Worm (Caenorhabditis elegans) whole organism, L1 larva: ENCODE results near the gene R05D3.12.

Source experiments
- alr-1 ChIP-seq: fragments of 200-800 bp; sonication (Bioruptor generic); optimal IDR thresholded peaks from 2 replicates; lab custom pipeline; 2018; ENCODE audit warnings: borderline replicate concordance, mild to moderate bottlenecking, missing genetic modification characterization, missing compliant biosample characterization
- ceh-82 ChIP-seq, 3 experiments: fragments of 150-350 bp in 1 of 3; sonication (generic microtip) in 2 of 3; optimal IDR thresholded peaks; 2 replicates each; lab custom pipeline; 2014 to 2017; ENCODE audit warnings: missing biosample characterization in 3 of 3, missing genetic modification characterization in 3 of 3
- ceh-88 ChIP-seq: fragments of 200-800 bp; sonication (Bioruptor generic); IDR thresholded peaks from 2 replicates; pipeline ENCODE4 v1.3.6; 2022; ENCODE audit warnings: missing genetic modification characterization, missing compliant biosample characterization
- ces-1 ChIP-seq: fragments of 150-350 bp; optimal IDR thresholded peaks from 2 replicates; lab custom pipeline; 2014; ENCODE audit warnings: missing biosample characterization, missing genetic modification reagents, missing genetic modification characterization
- dpl-1 ChIP-seq, 3 experiments: fragments of 150-350 bp in 2 of 3; sonication (generic microtip) in 1 of 3; optimal IDR thresholded peaks; 2 replicates each; lab custom pipeline; 2014 to 2017; ENCODE audit warnings: missing biosample characterization in 3 of 3, missing genetic modification characterization in 3 of 3, missing genetic modification reagents in 3 of 3
- jun-1 ChIP-seq: fragments of 150-350 bp; optimal IDR thresholded peaks from 2 replicates; lab custom pipeline; 2014; ENCODE audit warnings: missing biosample characterization, missing genetic modification reagents, missing genetic modification characterization
- nhr-11 ChIP-seq: fragments of 150-350 bp; optimal IDR thresholded peaks from 2 replicates; lab custom pipeline; 2014; ENCODE audit warnings: missing biosample characterization, missing genetic modification characterization
- nhr-76 ChIP-seq: sonication (generic microtip); optimal IDR thresholded peaks from 2 replicates; lab custom pipeline; 2017; ENCODE audit warnings: missing biosample characterization, missing genetic modification characterization
- nhr-84 ChIP-seq: sonication (generic microtip); optimal IDR thresholded peaks from 2 replicates; lab custom pipeline; 2017; ENCODE audit warnings: missing biosample characterization, missing genetic modification characterization
- pax-3 ChIP-seq: fragments of 200-800 bp; sonication (Bioruptor generic); optimal IDR thresholded peaks from 2 replicates; lab custom pipeline; 2018; ENCODE audit warnings: mild to moderate bottlenecking, missing genetic modification characterization, moderate library complexity, missing compliant biosample characterization
- rnt-1 ChIP-seq: sonication (generic microtip); optimal IDR thresholded peaks from 2 replicates; lab custom pipeline; 2016; ENCODE audit warnings: mild to moderate bottlenecking, missing genetic modification characterization, moderate library complexity, missing compliant biosample characterization
- tbx-2 ChIP-seq: sonication (generic microtip); optimal IDR thresholded peaks from 2 replicates; lab custom pipeline; 2016; ENCODE audit warnings: missing genetic modification characterization, missing compliant biosample characterization
- unc-130 ChIP-seq: fragments of 150-350 bp; optimal IDR thresholded peaks from 2 replicates; lab custom pipeline; 2017; ENCODE audit warnings: missing biosample characterization, missing genetic modification characterization, inconsistent platforms
- unc-62 ChIP-seq: fragments of 150-350 bp; optimal IDR thresholded peaks from 2 replicates; lab custom pipeline; 2014; ENCODE audit warnings: missing biosample characterization, missing genetic modification reagents, missing genetic modification characterization

DNA sequence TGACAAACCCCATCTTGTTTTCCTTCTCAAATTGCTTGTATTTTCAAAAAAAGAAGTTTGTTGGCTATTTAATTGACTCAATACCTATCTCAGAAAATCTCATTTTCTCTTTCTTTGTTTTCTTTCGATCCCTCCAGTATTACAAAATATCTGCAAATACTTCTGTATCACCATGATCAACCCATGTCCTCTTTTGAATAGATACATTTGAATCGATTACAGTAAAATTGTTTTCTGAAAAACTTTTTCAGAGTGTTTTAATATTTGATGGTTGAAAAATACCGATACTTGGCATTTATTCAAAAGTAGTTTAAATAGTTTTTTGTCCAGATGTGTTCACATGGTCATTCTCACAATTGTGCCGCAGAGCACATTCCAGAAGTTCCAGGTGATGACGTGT lies 28.4 kb downstream of the R05D3.12 start, which contains the start of gene ZK353.9:
- no peak for TF ChIP-seq nhr-84 (tag; lab: Kevin White, UChicago)
- TF ChIP-seq tbx-2 (tag; lab: Kevin White, UChicago): no peak
- no peak for TF ChIP-seq rnt-1
- no peak for TF ChIP-seq ceh-88 (GFP tag; lab: Robert Waterston, UW)
- no peak for TF ChIP-seq nhr-11 (tag; lab: Kevin White, UChicago)
- no peak for TF ChIP-seq ces-1 (GFP tag; lab: Kevin White, UChicago)
- no peak for TF ChIP-seq ceh-82 (tag; optimal IDR thresholded peaks at IDR 0.05; lab: Kevin White, UChicago)
- TF ChIP-seq pax-3 (tag; lab: Kevin White, UChicago): no peak
- TF ChIP-seq alr-1 (tag; lab: Kevin White, UChicago): no peak
- TF ChIP-seq jun-1: no peak
- TF ChIP-seq unc-130 (tag; lab: Kevin White, UChicago): no peak
- TF ChIP-seq nhr-76 (tag; lab: Kevin White, UChicago): no peak
- TF ChIP-seq unc-62 (GFP tag; lab: Kevin White, UChicago): no peak
- TF ChIP-seq dpl-1 (GFP tag; optimal IDR thresholded peaks at IDR 0.05; lab: Kevin White, UChicago): no peak
